Fruit fly (Drosophila melanogaster) whole organism, embryonic: Measurements from ENCODE around the gene CG33060.

ENCODE experiments used
- Bteb2 ChIP-seq: fragments of 200-800 bp; sonication (Bioruptor generic); optimal IDR thresholded peaks from 2 replicates; lab custom pipeline; 2016; ENCODE audit warnings: missing biosample characterization, missing genetic modification characterization
- C15 ChIP-seq: fragments of 200-800 bp; sonication (Bioruptor generic); IDR thresholded peaks from 3 replicates; pipeline ENCODE4 v1.3.6; 2022; ENCODE audit warnings: missing biosample characterization, missing genetic modification characterization
- CG10321 ChIP-seq: fragments of 200-800 bp; sonication (Bioruptor generic); IDR thresholded peaks from 2 replicates; pipeline ENCODE4 v1.3.6; 2022; ENCODE audit warnings: missing biosample characterization, missing genetic modification characterization
- CG11398 ChIP-seq: fragments of 200-800 bp; sonication (Bioruptor generic); optimal IDR thresholded peaks from 2 replicates; lab custom pipeline; 2016; ENCODE audit warnings: missing biosample characterization, missing genetic modification characterization
- CG11456 ChIP-seq: fragments of 200-800 bp; sonication (Bioruptor generic); IDR thresholded peaks from 3 replicates; pipeline ENCODE4 v1.3.6; 2022; ENCODE audit warnings: missing biosample characterization, missing genetic modification characterization
- CG12155 ChIP-seq: fragments of 200-800 bp; sonication (Bioruptor generic); optimal IDR thresholded peaks from 3 replicates; lab custom pipeline; 2016; ENCODE audit warnings: missing biosample characterization, missing genetic modification characterization
- CG12659 ChIP-seq: fragments of 200-800 bp; sonication (Bioruptor generic); optimal IDR thresholded peaks from 3 replicates; lab custom pipeline; 2017; ENCODE audit warnings: mild to moderate bottlenecking, missing biosample characterization, missing genetic modification reagents, missing genetic modification characterization
- CG12744 ChIP-seq: fragments of 200-800 bp; sonication (Bioruptor generic); optimal IDR thresholded peaks from 2 replicates; lab custom pipeline; 2016; ENCODE audit warnings: missing biosample characterization, missing genetic modification characterization
- CG13775 ChIP-seq: fragments of 200-800 bp; sonication (Bioruptor generic); optimal IDR thresholded peaks from 3 replicates; lab custom pipeline; 2017; ENCODE audit warnings: missing biosample characterization, mild to moderate bottlenecking, missing genetic modification characterization
- CG14050 ChIP-seq: fragments of 200-800 bp; sonication (Bioruptor generic); IDR thresholded peaks from 3 replicates; pipeline ENCODE4 v1.3.6; 2022; ENCODE audit warnings: missing biosample characterization, missing genetic modification characterization
- CG1603 ChIP-seq: fragments of 200-800 bp; sonication (Bioruptor generic); optimal IDR thresholded peaks from 2 replicates; lab custom pipeline; 2019; ENCODE audit warnings: missing biosample characterization, mild to moderate bottlenecking, missing genetic modification characterization, moderate library complexity
- CG16813 ChIP-seq: fragments of 200-800 bp; sonication (Bioruptor generic); IDR thresholded peaks from 3 replicates; pipeline ENCODE4 v1.3.6; 2022; ENCODE audit warnings: missing biosample characterization, missing genetic modification characterization; ENCODE audit not compliant: partially characterized antibody
- CG17359 ChIP-seq: fragments of 200-800 bp; sonication (Bioruptor generic); optimal IDR thresholded peaks from 3 replicates; lab custom pipeline; 2018; ENCODE audit warnings: missing biosample characterization, mild to moderate bottlenecking, missing genetic modification characterization, moderate library complexity
- CG1832 ChIP-seq: fragments of 200-800 bp; sonication (Bioruptor generic); optimal IDR thresholded peaks from 2 replicates; lab custom pipeline; 2017; ENCODE audit warnings: missing biosample characterization, mild to moderate bottlenecking, missing genetic modification characterization, inconsistent platforms
- CG2712 ChIP-seq: fragments of 200-800 bp; optimal IDR thresholded peaks from 3 replicates; lab custom pipeline; 2019; ENCODE audit warnings: missing biosample characterization, mild to moderate bottlenecking, missing genetic modification characterization, moderate library complexity
- CG2889 ChIP-seq: fragments of 200-800 bp; sonication (Bioruptor generic); IDR thresholded peaks from 3 replicates; pipeline ENCODE4 v1.3.6; 2022; ENCODE audit warnings: missing biosample characterization, missing genetic modification characterization
- CG31224 ChIP-seq: fragments of 200-800 bp; sonication (Bioruptor generic); IDR thresholded peaks from 2 replicates; pipeline ENCODE4 v1.3.6; 2022; ENCODE audit warnings: missing biosample characterization, missing genetic modification characterization
- CG31441 ChIP-seq: fragments of 200-800 bp; sonication (Bioruptor generic); IDR thresholded peaks from 2 replicates; pipeline ENCODE4 v1.3.6; 2022; ENCODE audit warnings: missing biosample characterization, missing genetic modification characterization
- CG4617 ChIP-seq: fragments of 200-800 bp; sonication (Bioruptor generic); optimal IDR thresholded peaks from 3 replicates; lab custom pipeline; 2016; ENCODE audit warnings: missing biosample characterization, missing genetic modification characterization, borderline replicate concordance
- CG4820 ChIP-seq: fragments of 200-800 bp; sonication (Bioruptor generic); optimal IDR thresholded peaks from 3 replicates; lab custom pipeline; 2016; ENCODE audit warnings: missing biosample characterization, missing genetic modification characterization
- CG6765 ChIP-seq: fragments of 200-800 bp; sonication (Bioruptor generic); optimal IDR thresholded peaks from 3 replicates; lab custom pipeline; 2017; ENCODE audit warnings: missing biosample characterization, mild to moderate bottlenecking, missing genetic modification characterization
- CG7839 ChIP-seq: fragments of 200-800 bp; sonication (Bioruptor generic); optimal IDR thresholded peaks from 3 replicates; lab custom pipeline; 2018; ENCODE audit warnings: missing biosample characterization, mild to moderate bottlenecking, missing genetic modification characterization, moderate library complexity
- CG9817 ChIP-seq: fragments of 200-800 bp; sonication (Bioruptor generic); optimal IDR thresholded peaks from 2 replicates; lab custom pipeline; 2018; ENCODE audit warnings: missing biosample characterization, mild to moderate bottlenecking, missing genetic modification characterization, moderate library complexity
- Deaf1 ChIP-seq: fragments of 200-800 bp; optimal IDR thresholded peaks from 3 replicates; lab custom pipeline; 2019; ENCODE audit warnings: missing biosample characterization, mild to moderate bottlenecking, missing genetic modification characterization, moderate library complexity
- Doc3 ChIP-seq: fragments of 200-800 bp; sonication (Bioruptor generic); IDR thresholded peaks from 3 replicates; pipeline ENCODE4 v1.3.6; 2022; ENCODE audit warnings: missing biosample characterization, missing genetic modification characterization; ENCODE audit not compliant: partially characterized antibody
- Fer3 ChIP-seq: fragments of 200-800 bp; sonication (Bioruptor generic); optimal IDR thresholded peaks from 2 replicates; lab custom pipeline; 2018; ENCODE audit warnings: missing biosample characterization, mild to moderate bottlenecking, missing genetic modification characterization, moderate library complexity
- GATAe ChIP-seq: fragments of 200-800 bp; sonication (Bioruptor generic); conservative IDR thresholded peaks from 2 replicates; pipeline ENCODE4 v1.3.6; 2022; ENCODE audit warnings: missing biosample characterization, missing genetic modification characterization
- Hey ChIP-seq: fragments of 200-800 bp; sonication (Bioruptor generic); optimal IDR thresholded peaks from 3 replicates; lab custom pipeline; 2018; ENCODE audit warnings: missing biosample characterization, mild to moderate bottlenecking, missing genetic modification characterization
- Hmr ChIP-seq: fragments of 200-800 bp; sonication (Bioruptor generic); optimal IDR thresholded peaks from 3 replicates; lab custom pipeline; 2017; ENCODE audit warnings: mild to moderate bottlenecking, missing biosample characterization, missing genetic modification reagents, missing genetic modification characterization
- Hr51 ChIP-seq, 2 experiments: fragments of 200-800 bp; sonication (Bioruptor generic); optimal IDR thresholded peaks; 2 replicates in 1 of 2; 3 replicates in 1 of 2; lab custom pipeline; 2016 to 2018; ENCODE audit warnings: missing biosample characterization in 2 of 2, missing genetic modification characterization in 2 of 2, mild to moderate bottlenecking in 1 of 2, moderate library complexity in 1 of 2
- Mrtf ChIP-seq: fragments of 200-800 bp; sonication (Bioruptor generic); IDR thresholded peaks from 3 replicates; pipeline ENCODE4 v1.3.6; 2022; ENCODE audit warnings: missing biosample characterization, missing genetic modification characterization
- NFAT ChIP-seq: fragments of 200-800 bp; sonication (Bioruptor generic); IDR thresholded peaks from 2 replicates; pipeline ENCODE4 v1.3.6; 2022; ENCODE audit warnings: missing biosample characterization, missing genetic modification characterization
- Oli ChIP-seq: fragments of 200-800 bp; sonication (Bioruptor generic); optimal IDR thresholded peaks from 2 replicates; lab custom pipeline; 2018; ENCODE audit warnings: missing biosample characterization, mild to moderate bottlenecking, missing genetic modification characterization, moderate library complexity
- Rx ChIP-seq: fragments of 200-800 bp; sonication (Bioruptor generic); IDR thresholded peaks from 2 replicates; pipeline ENCODE4 v1.3.6; 2022; ENCODE audit warnings: missing biosample characterization, missing genetic modification characterization
- Taf1 ChIP-seq: fragments of 200-800 bp; sonication (Bioruptor generic); IDR thresholded peaks from 2 replicates; pipeline ENCODE4 v1.3.6; 2022; ENCODE audit warnings: missing biosample characterization, missing genetic modification characterization
- ap ChIP-seq: fragments of 200-800 bp; sonication (Bioruptor generic); IDR thresholded peaks from 2 replicates; pipeline ENCODE4 v1.3.6; 2022; ENCODE audit warnings: missing biosample characterization, missing genetic modification characterization
- bcd ChIP-seq: fragments of 200-800 bp; sonication (Bioruptor generic); optimal IDR thresholded peaks from 2 replicates; lab custom pipeline; 2017; ENCODE audit warnings: missing biosample characterization, mild to moderate bottlenecking, missing genetic modification characterization
- btn ChIP-seq: fragments of 200-800 bp; sonication (Bioruptor generic); optimal IDR thresholded peaks from 2 replicates; lab custom pipeline; 2016; ENCODE audit warnings: missing biosample characterization, missing genetic modification characterization
- dmrt11E ChIP-seq: fragments of 200-800 bp; sonication (Bioruptor generic); optimal IDR thresholded peaks from 3 replicates; lab custom pipeline; 2018; ENCODE audit warnings: missing biosample characterization, mild to moderate bottlenecking, missing genetic modification characterization, moderate library complexity
- dmrt99B ChIP-seq: fragments of 200-800 bp; sonication (Bioruptor generic); optimal IDR thresholded peaks from 2 replicates; lab custom pipeline; 2018; ENCODE audit warnings: missing biosample characterization, mild to moderate bottlenecking, missing genetic modification characterization, moderate library complexity
- dpn ChIP-seq, 2 experiments: fragments of 200-800 bp; sonication (Bioruptor generic); optimal IDR thresholded peaks; 3 replicates each; lab custom pipeline; 2016; ENCODE audit warnings: missing biosample characterization in 2 of 2, missing genetic modification characterization in 2 of 2
- dysf ChIP-seq: fragments of 200-800 bp; sonication (Bioruptor generic); IDR thresholded peaks from 3 replicates; pipeline ENCODE4 v1.3.6; 2022; ENCODE audit warnings: missing biosample characterization, missing genetic modification characterization
- gem ChIP-seq: fragments of 200-800 bp; sonication (Bioruptor generic); optimal IDR thresholded peaks from 2 replicates; lab custom pipeline; 2019; ENCODE audit warnings: missing biosample characterization, mild to moderate bottlenecking, missing genetic modification characterization, moderate library complexity
- grau ChIP-seq: fragments of 200-800 bp; optimal IDR thresholded peaks from 3 replicates; lab custom pipeline; 2019; ENCODE audit warnings: missing biosample characterization, mild to moderate bottlenecking, missing genetic modification characterization, moderate library complexity
- gt ChIP-seq: fragments of 200-800 bp; sonication (Bioruptor generic); IDR thresholded peaks from 2 replicates; pipeline ENCODE4 v1.3.6; 2022; ENCODE audit warnings: missing biosample characterization, missing genetic modification characterization
- klu ChIP-seq: fragments of 200-800 bp; sonication (Bioruptor generic); IDR thresholded peaks from 2 replicates; pipeline ENCODE4 v1.3.6; 2022; ENCODE audit warnings: missing biosample characterization, missing genetic modification characterization
- lilli ChIP-seq: fragments of 200-800 bp; sonication (Bioruptor generic); optimal IDR thresholded peaks from 3 replicates; lab custom pipeline; 2016; ENCODE audit warnings: missing biosample characterization, missing genetic modification characterization
- phol ChIP-seq: fragments of 200-800 bp; sonication (Bioruptor generic); optimal IDR thresholded peaks from 3 replicates; lab custom pipeline; 2018; ENCODE audit warnings: missing biosample characterization, mild to moderate bottlenecking, missing genetic modification characterization, moderate library complexity
- sima ChIP-seq: fragments of 200-800 bp; sonication (Bioruptor generic); optimal IDR thresholded peaks from 2 replicates; lab custom pipeline; 2016; ENCODE audit warnings: missing biosample characterization, missing genetic modification characterization
- so ChIP-seq: fragments of 200-800 bp; sonication (Bioruptor generic); IDR thresholded peaks from 3 replicates; pipeline ENCODE4 v1.3.6; 2022; ENCODE audit warnings: missing biosample characterization, missing genetic modification characterization
- ttk ChIP-seq: fragments of 200-800 bp; sonication (Bioruptor generic); IDR thresholded peaks from 2 replicates; pipeline ENCODE4 v2.1.2; 2022; ENCODE audit warnings: missing biosample characterization, missing genetic modification characterization

Gene CG33060

dm6 chr3L:16285346-16285911 is 45.4 kb upstream of the CG33060 start, which contains the start of gene CG13047 (continued):
- TF ChIP-seq Hey (tag; lab: Kevin White, UChicago) (no peak), CG7839 (tag; lab: Kevin White, UChicago) (peak; percentile 25), CG4617 (GFP tag; lab: Kevin White, UChicago) (no peak), Hr51 (GFP tag; optimal IDR thresholded peaks at IDR 0.05; lab: Kevin White, UChicago) (peak in 1 of 2 experiments; percentile 54), gt (GFP tag; lab: Robert Waterston, UW) (no peak), CG2712 (peak; percentile 11), Deaf1 (tag; lab: Kevin White, UChicago) (no peak), CG17359 (tag; lab: Kevin White, UChicago) (peak; percentile 5), CG12659 (no peak), gem (tag; lab: Kevin White, UChicago) (peak; percentile 29), CG4820 (GFP tag; lab: Kevin White, UChicago) (no peak), phol (peak; percentile 22), Bteb2 (no peak), CG2889 (no peak), CG13775 (no peak), CG10321 (no peak), btn (GFP tag; lab: Kevin White, UChicago) (no peak), dysf (GFP tag; lab: Robert Waterston, UW) (no peak), CG16813 (GFP tag; lab: Robert Waterston, UW) (no peak), CG12155 (no peak), klu (no peak), NFAT (GFP tag; lab: Robert Waterston, UW) (no peak), Doc3 (GFP tag; lab: Robert Waterston, UW) (no peak), Oli (tag; lab: Kevin White, UChicago) (peak; percentile 15), dmrt11E (no peak), Fer3 (tag; lab: Kevin White, UChicago) (no peak), C15 (GFP tag; lab: Robert Waterston, UW) (no peak), dmrt99B (tag; lab: Kevin White, UChicago) (peak; percentile 44), sima (no peak), Hmr (GFP tag; lab: Kevin White, UChicago) (no peak), Rx (no peak), CG31224 (GFP tag; lab: Robert Waterston, UW) (no peak), CG12744 (GFP tag; lab: Kevin White, UChicago) (no peak)
- TF ChIP-seq, all 482 proteins: peak for 19

- TF ChIP-seq ap (no peak), grau (peak; percentile 35), CG9817 (tag; lab: Kevin White, UChicago) (no peak), CG11398 (GFP tag; lab: Kevin White, UChicago) (no peak), dysf (GFP tag; lab: Robert Waterston, UW) (peak; percentile 56; the same call in 2 of the 3 replicates), CG6765 (GFP tag; lab: Kevin White, UChicago) (no peak), CG1832 (GFP tag; lab: Kevin White, UChicago) (no peak), Taf1 (GFP tag; lab: Robert Waterston, UW) (no peak), Mrtf (no peak), GATAe (no peak), CG11456 (no peak), CG31441 (GFP tag; lab: Robert Waterston, UW) (0 out of 2 replicates have a peak, but pooled peaks have one; percentile 29), bcd (GFP tag; lab: Kevin White, UChicago) (no peak), lilli (no peak), CG14050 (GFP tag; lab: Robert Waterston, UW) (0 out of 3 replicates have a peak, but pooled peaks have one; percentile 17), CG1603 (tag; lab: Kevin White, UChicago) (no peak), so (peak; percentile 45; the same call in 1 of the 3 replicates), ttk (GFP tag; lab: Robert Waterston, UW) (0 out of 2 replicates have a peak, but pooled peaks have one; percentile 5), CG2889 (no peak), dpn (GFP tag; optimal IDR thresholded peaks at IDR 0.05; lab: Kevin White, UChicago) (peak in 1 of 2 experiments; percentile 1)
Observed at dm6 chr3L:16286258-16286657, 44.6 kb upstream of the CG33060 start.
